Worm (Caenorhabditis elegans): ENCODE results near the gene C14A4.6.

Gene C14A4.6

DNA sequence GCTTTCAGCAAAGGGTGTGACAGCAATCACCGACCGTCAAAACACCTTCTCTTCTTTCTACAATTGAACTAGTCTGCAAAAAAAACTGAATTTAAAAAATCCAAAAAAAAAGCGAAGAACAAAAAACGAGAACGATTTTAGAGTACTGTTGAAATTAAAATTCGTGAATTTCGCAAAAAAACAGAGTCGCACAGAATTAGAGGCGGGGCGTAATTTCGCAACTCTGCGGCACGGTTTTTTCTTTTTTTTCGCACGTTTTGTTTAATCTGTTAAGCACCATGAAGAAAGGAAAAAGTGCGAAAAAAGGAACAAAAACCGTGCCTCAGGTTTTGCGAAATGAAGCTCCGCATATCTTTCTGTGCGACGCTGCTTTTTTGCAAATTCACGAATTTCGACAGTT, 39.6 kb downstream of the C14A4.6 start, which contains the start of gene mnk-1:
mnk-1 (minus strand) TSS at position 73 of the 400 bp plus-strand sequence.
- TF ChIP-seq ets-7 (tag; optimal IDR thresholded peaks at IDR 0.05), result no peak
- no peak for TF ChIP-seq B0310.2 (tag; optimal IDR thresholded peaks at IDR 0.05)
- TF ChIP-seq F13C5.2 (tag; optimal IDR thresholded peaks at IDR 0.05), result no peak
- no peak for TF ChIP-seq hmbx-1 (tag; optimal IDR thresholded peaks at IDR 0.05)
- no peak for TF ChIP-seq tbx-37 (GFP tag; conservative IDR thresholded peaks at IDR 0.05)
- TF ChIP-seq hnd-1 (tag; optimal IDR thresholded peaks at IDR 0.05), result no peak
- TF ChIP-seq flt-1 (GFP tag; IDR thresholded peaks at IDR 0.05), result no peak
- TF ChIP-seq ceh-36 (tag; optimal IDR thresholded peaks at IDR 0.05), result no peak
- TF ChIP-seq pes-1 (GFP tag; IDR thresholded peaks at IDR 0.05), result no peak
- no peak for TF ChIP-seq sea-1 (GFP tag; conservative IDR thresholded peaks at IDR 0.05)
- no peak for TF ChIP-seq ceh-13 (GFP tag; optimal IDR thresholded peaks at IDR 0.05)

DNA sequence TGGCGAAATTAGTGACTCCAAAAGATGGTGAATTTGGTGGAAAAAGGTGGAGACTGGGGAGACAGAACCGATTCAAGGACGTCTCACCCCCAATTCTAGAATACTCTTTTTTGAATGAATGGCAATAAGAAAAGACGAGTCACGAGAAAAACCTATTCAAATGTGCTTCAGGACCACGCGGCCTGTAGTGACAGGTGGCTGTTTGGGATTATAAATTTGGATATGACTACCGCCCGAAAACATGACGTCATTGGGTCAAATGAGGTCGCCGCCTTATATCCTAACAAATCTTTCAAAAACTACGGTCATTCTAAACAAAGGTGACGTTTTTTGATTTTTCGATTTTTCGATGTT, 40.6 kb downstream of the C14A4.6 start:
- TF ChIP-seq aly-1 (tag; optimal IDR thresholded peaks at IDR 0.05) (no peak), ama-1 (optimal IDR thresholded peaks at IDR 0.05) (no peak), F13C5.2 (tag; optimal IDR thresholded peaks at IDR 0.05) (no peak), B0310.2 (tag; optimal IDR thresholded peaks at IDR 0.05) (no peak), flt-1 (GFP tag; IDR thresholded peaks at IDR 0.05) (no peak), pes-1 (GFP tag; IDR thresholded peaks at IDR 0.05) (no peak), ets-7 (tag; optimal IDR thresholded peaks at IDR 0.05) (no peak), tbx-11 (GFP tag; IDR thresholded peaks at IDR 0.05) (no peak), hnd-1 (tag; optimal IDR thresholded peaks at IDR 0.05) (no peak), ceh-36 (tag; optimal IDR thresholded peaks at IDR 0.05) (no peak), hmbx-1 (tag; optimal IDR thresholded peaks at IDR 0.05) (no peak), tra-4 (tag; optimal IDR thresholded peaks at IDR 0.05) (no peak), hmg-4 (GFP tag; optimal IDR thresholded peaks at IDR 0.05) (no peak), ceh-13 (GFP tag; optimal IDR thresholded peaks at IDR 0.05) (no peak), scrt-1 (GFP tag; IDR thresholded peaks at IDR 0.05) (no peak)

DNA sequence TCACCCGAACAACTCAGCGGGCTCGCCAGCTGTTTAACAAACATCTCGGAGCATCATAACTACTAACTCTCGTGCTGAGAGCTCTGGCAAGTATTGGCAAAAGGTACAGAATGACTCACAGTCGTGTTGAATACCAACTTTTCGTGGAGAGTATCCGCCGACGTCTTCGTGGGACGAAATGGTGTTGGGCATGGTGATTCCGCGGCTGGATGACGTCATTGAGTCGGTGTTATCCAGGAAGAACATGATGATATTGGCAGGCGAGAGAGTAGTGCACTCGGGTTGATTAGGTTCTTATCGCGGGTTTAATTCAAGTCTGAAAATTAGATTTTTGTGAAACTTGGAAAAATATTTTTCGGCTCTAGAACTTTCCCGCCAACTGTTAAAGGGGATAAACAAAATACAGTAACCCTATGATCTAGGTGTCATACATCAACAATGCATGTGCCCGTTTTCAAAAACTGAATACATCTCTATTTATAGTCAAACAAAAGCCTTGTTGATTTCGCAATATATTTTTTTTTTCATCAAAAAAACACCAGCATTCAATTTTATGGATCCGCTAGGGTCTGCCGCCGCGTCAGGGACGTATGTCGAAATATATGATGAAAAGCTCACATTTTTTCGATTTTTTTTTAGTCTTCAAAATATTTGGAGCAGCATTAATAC, 41.1 kb downstream of the C14A4.6 start:
- TF ChIP-seq ceh-13 (GFP tag; optimal IDR thresholded peaks at IDR 0.05) (no peak), hnd-1 (tag; optimal IDR thresholded peaks at IDR 0.05) (no peak), hmg-4 (GFP tag; optimal IDR thresholded peaks at IDR 0.05) (no peak), flt-1 (GFP tag; IDR thresholded peaks at IDR 0.05) (no peak), aly-1 (tag; optimal IDR thresholded peaks at IDR 0.05) (no peak), B0310.2 (tag; optimal IDR thresholded peaks at IDR 0.05) (no peak), pes-1 (GFP tag; IDR thresholded peaks at IDR 0.05) (no peak), F13C5.2 (tag; optimal IDR thresholded peaks at IDR 0.05) (no peak), ama-1 (optimal IDR thresholded peaks at IDR 0.05) (no peak), tra-4 (tag; optimal IDR thresholded peaks at IDR 0.05) (no peak), ceh-36 (tag; optimal IDR thresholded peaks at IDR 0.05) (no peak), sea-1 (GFP tag; conservative IDR thresholded peaks at IDR 0.05) (no peak), scrt-1 (GFP tag; IDR thresholded peaks at IDR 0.05) (no peak), hmbx-1 (tag; optimal IDR thresholded peaks at IDR 0.05) (no peak), ets-7 (tag; optimal IDR thresholded peaks at IDR 0.05) (no peak), tbx-11 (GFP tag; IDR thresholded peaks at IDR 0.05) (no peak), tbx-37 (GFP tag; conservative IDR thresholded peaks at IDR 0.05) (no peak)

DNA sequence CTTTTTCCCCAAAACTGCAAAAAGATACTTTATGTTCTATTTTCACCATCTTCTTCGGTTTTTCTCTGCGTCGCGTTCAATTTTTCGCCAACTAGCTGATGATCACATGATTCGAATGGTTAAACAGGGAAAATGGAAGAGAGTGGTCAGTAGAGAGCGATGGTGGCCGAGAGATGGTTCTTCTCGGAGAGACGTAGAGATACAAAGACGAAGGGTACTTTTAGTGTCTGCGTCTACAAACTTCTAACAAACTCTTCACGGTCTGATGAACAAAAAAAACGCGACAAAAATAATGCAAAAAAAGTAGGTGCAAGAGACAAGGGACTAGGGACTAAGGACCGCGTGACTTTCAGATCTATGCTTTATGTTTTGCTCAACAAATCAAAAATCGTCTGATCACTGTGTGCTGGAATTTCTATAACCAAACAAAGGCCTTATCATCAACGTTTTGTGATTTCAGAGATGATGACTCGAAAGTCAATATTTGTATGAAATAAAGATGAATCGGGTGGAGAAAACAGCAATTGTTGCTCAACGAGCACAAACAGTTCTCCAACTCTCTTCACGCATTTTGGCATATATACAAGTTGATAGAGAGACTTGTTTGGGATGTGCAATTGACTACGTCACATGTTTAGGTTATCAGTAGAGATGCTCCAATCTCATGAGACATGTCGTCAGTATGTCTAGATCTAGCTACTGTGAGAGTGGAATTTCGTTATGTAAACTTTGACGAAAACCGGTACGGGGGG, 42.4 kb downstream of the C14A4.6 start:
- no peak for TF ChIP-seq tra-4 (tag; optimal IDR thresholded peaks at IDR 0.05)
- no peak for TF ChIP-seq hmg-4 (GFP tag; optimal IDR thresholded peaks at IDR 0.05)
- no peak for TF ChIP-seq ceh-13 (GFP tag; optimal IDR thresholded peaks at IDR 0.05)
- TF ChIP-seq scrt-1 (GFP tag; IDR thresholded peaks at IDR 0.05), result no peak
- TF ChIP-seq F13C5.2 (tag; optimal IDR thresholded peaks at IDR 0.05), result no peak
- TF ChIP-seq ets-7 (tag; optimal IDR thresholded peaks at IDR 0.05), result no peak
- TF ChIP-seq aly-1 (tag; optimal IDR thresholded peaks at IDR 0.05), result no peak
- no peak for TF ChIP-seq tbx-11 (GFP tag; IDR thresholded peaks at IDR 0.05)
- TF ChIP-seq sea-1 (GFP tag; conservative IDR thresholded peaks at IDR 0.05), result no peak
- no peak for TF ChIP-seq pes-1 (GFP tag; IDR thresholded peaks at IDR 0.05)
- TF ChIP-seq ceh-36 (tag; optimal IDR thresholded peaks at IDR 0.05), result no peak
- no peak for TF ChIP-seq flt-1 (GFP tag; IDR thresholded peaks at IDR 0.05)
- no peak for TF ChIP-seq hnd-1 (tag; optimal IDR thresholded peaks at IDR 0.05)
- TF ChIP-seq tbx-37 (GFP tag; conservative IDR thresholded peaks at IDR 0.05), result no peak

DNA sequence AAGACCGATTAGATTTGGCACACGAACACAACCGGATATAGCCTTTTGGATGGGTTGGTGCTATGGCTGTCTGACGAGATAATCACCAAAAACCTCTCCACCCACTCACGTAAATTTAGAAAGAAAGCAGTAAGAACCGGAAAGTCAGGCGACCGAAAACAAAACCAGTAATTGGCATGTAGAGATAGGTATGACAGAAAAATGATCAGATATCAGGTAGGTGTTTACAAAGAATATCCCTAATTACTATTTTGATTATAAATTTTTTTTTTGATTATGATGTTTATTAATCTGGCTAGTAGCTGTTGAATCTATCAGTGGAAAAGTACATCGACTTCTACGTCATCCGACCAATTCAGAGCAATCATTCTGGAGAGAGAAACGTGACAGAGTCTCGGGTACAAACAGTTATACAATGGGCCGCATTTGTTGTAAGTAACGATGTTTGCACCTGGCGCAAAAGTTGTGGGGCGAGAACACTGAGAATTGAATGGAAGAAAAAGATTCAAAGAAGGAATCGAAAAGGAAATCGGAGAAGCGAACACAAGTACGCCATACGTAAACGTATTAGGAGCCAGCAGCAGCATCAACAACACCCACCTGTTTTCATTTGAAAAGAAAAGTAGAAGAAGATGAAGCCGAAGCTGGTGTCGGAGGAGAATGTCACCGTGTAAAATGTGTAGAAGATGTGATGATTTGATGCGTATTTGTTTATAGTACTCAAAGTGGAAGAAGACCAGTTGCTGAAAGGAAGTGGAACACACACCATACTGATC, 43.5 kb downstream of the C14A4.6 start:
- TF ChIP-seq ama-1 (optimal IDR thresholded peaks at IDR 0.05) (no peak), hmbx-1 (tag; optimal IDR thresholded peaks at IDR 0.05) (no peak), flt-1 (GFP tag; IDR thresholded peaks at IDR 0.05) (no peak), tbx-37 (GFP tag; conservative IDR thresholded peaks at IDR 0.05) (no peak)

DNA sequence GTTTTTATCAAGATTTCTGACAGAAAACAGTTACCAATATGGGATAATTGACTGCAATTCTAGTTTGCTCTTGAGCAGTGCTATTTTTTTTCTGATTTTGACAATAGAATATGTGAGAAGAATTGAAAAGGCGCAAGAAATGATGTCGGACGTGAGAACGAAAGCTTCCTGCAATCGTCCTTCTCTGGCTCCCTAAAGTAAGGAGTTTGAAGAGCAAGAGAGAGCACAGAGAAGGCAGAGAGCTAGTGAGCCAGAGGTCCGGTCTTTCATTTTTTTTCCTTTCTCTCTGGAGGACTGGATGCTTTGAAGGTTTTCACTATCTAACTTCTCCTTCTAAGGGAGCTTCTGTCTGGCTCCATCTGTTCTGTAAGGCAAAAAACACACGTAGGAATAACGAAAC, 44.4 kb downstream of the C14A4.6 start:
- TF ChIP-seq F13C5.2 (tag; optimal IDR thresholded peaks at IDR 0.05), result no peak
- TF ChIP-seq ama-1 (optimal IDR thresholded peaks at IDR 0.05), result no peak
- no peak for TF ChIP-seq tbx-37 (GFP tag; conservative IDR thresholded peaks at IDR 0.05)
- no peak for TF ChIP-seq tbx-11 (GFP tag; IDR thresholded peaks at IDR 0.05)
- no peak for TF ChIP-seq hmbx-1 (tag; optimal IDR thresholded peaks at IDR 0.05)
- no peak for TF ChIP-seq hnd-1 (tag; optimal IDR thresholded peaks at IDR 0.05)
- TF ChIP-seq hmg-4 (GFP tag; optimal IDR thresholded peaks at IDR 0.05), result no peak
- no peak for TF ChIP-seq B0310.2 (tag; optimal IDR thresholded peaks at IDR 0.05)
- TF ChIP-seq tra-4 (tag; optimal IDR thresholded peaks at IDR 0.05), result no peak

Data from whole organism, early embryonic.